Worm (Caenorhabditis elegans) whole organism, young adult: ENCODE data around the gene F56C9.8.

Experiments used
- C06A6.2 ChIP-seq: fragments of 200-800 bp; sonication (Bioruptor generic); conservative IDR thresholded peaks from 2 replicates; pipeline ENCODE4 v1.3.6; 2022; ENCODE audit warnings: missing genetic modification characterization, missing compliant biosample characterization
- C17E4.6 ChIP-seq: fragments of 200-800 bp; sonication (Bioruptor generic); IDR thresholded peaks from 2 replicates; pipeline ENCODE4 v1.3.6; 2022; ENCODE audit warnings: missing genetic modification reagents, missing genetic modification characterization, missing compliant biosample characterization
- F33H1.4 ChIP-seq: fragments of 200-800 bp; sonication (Bioruptor generic); IDR thresholded peaks from 2 replicates; pipeline ENCODE4 v1.3.6; 2022; ENCODE audit warnings: missing genetic modification reagents, missing genetic modification characterization, missing compliant biosample characterization
- F52B5.7 ChIP-seq: sonication (generic microtip); optimal IDR thresholded peaks from 2 replicates; lab custom pipeline; 2016; ENCODE audit warnings: mild to moderate bottlenecking, missing genetic modification characterization, missing compliant biosample characterization
- K11D2.4 ChIP-seq: fragments of 200-800 bp; sonication (Bioruptor generic); IDR thresholded peaks from 2 replicates; pipeline ENCODE4 v1.3.6; 2022; ENCODE audit warnings: missing genetic modification reagents, missing genetic modification characterization, missing compliant biosample characterization
- K12H6.12 ChIP-seq: fragments of 200-800 bp; sonication (Bioruptor generic); optimal IDR thresholded peaks from 2 replicates; lab custom pipeline; 2018; ENCODE audit warnings: mild to moderate bottlenecking, missing genetic modification characterization, missing compliant biosample characterization
- Y67H2A.10 ChIP-seq: fragments of 200-800 bp; sonication (Bioruptor generic); conservative IDR thresholded peaks from 2 replicates; pipeline ENCODE4 v1.3.6; 2022; ENCODE audit warnings: missing genetic modification reagents, missing genetic modification characterization, missing compliant biosample characterization
- Y95B8A.8 ChIP-seq: fragments of 200-800 bp; sonication (Bioruptor generic); IDR thresholded peaks from 2 replicates; pipeline ENCODE4 v1.3.6; 2022; ENCODE audit warnings: missing genetic modification reagents, missing genetic modification characterization, missing compliant biosample characterization
- ZK185.1 ChIP-seq: sonication (generic microtip); optimal IDR thresholded peaks from 2 replicates; lab custom pipeline; 2016; ENCODE audit warnings: mild to moderate bottlenecking, missing genetic modification characterization, missing compliant biosample characterization; ENCODE audit not compliant: poor library complexity, severe bottlenecking
- ama-1 ChIP-seq, 3 experiments: fragments of 150-350 bp in 1 of 3; sonication (generic microtip) in 2 of 3; optimal IDR thresholded peaks; 2 replicates each; lab custom pipeline; 2014 to 2018; ENCODE audit warnings: missing biosample characterization in 2 of 3, missing genetic modification characterization in 2 of 3, missing genetic modification reagents in 2 of 3
- attf-6 ChIP-seq: fragments of 200-800 bp; sonication (Bioruptor generic); IDR thresholded peaks from 2 replicates; pipeline ENCODE4 v1.3.6; 2022; ENCODE audit warnings: missing genetic modification reagents, missing genetic modification characterization, missing compliant biosample characterization
- ceh-27 ChIP-seq: fragments of 200-800 bp; sonication (Bioruptor generic); optimal IDR thresholded peaks from 2 replicates; lab custom pipeline; 2018; ENCODE audit warnings: mild to moderate bottlenecking, missing genetic modification characterization, moderate library complexity, missing compliant biosample characterization
- egl-44 ChIP-seq: fragments of 200-800 bp; sonication (Bioruptor generic); IDR thresholded peaks from 2 replicates; pipeline ENCODE4 v1.3.6; 2022; ENCODE audit warnings: missing genetic modification reagents, missing genetic modification characterization, missing compliant biosample characterization
- ekl-4 ChIP-seq: fragments of 200-800 bp; sonication (Bioruptor generic); IDR thresholded peaks from 2 replicates; pipeline ENCODE4 v1.3.6; 2022; ENCODE audit warnings: missing genetic modification reagents, missing genetic modification characterization, missing compliant biosample characterization
- ets-4 ChIP-seq: fragments of 200-800 bp; sonication (Bioruptor generic); optimal IDR thresholded peaks from 2 replicates; lab custom pipeline; 2018; ENCODE audit warnings: mild to moderate bottlenecking, missing genetic modification characterization, missing compliant biosample characterization
- fkh-3 ChIP-seq: sonication (generic microtip); optimal IDR thresholded peaks from 2 replicates; lab custom pipeline; 2016; ENCODE audit warnings: mild to moderate bottlenecking, missing genetic modification characterization, missing compliant biosample characterization
- him-1 ChIP-seq: sonication (generic microtip); optimal IDR thresholded peaks from 2 replicates; lab custom pipeline; 2016; ENCODE audit warnings: missing genotype, missing genetic modification reagents, missing genetic modification characterization, missing compliant biosample characterization
- hlh-12 ChIP-seq: sonication (generic microtip); optimal IDR thresholded peaks from 2 replicates; lab custom pipeline; 2016; ENCODE audit warnings: missing genetic modification characterization, missing compliant biosample characterization
- hmg-20 ChIP-seq: fragments of 200-800 bp; sonication (Bioruptor generic); IDR thresholded peaks from 2 replicates; pipeline ENCODE4 v1.3.6; 2022; ENCODE audit warnings: missing genetic modification reagents, missing genetic modification characterization, missing compliant biosample characterization
- let-607 ChIP-seq, 2 experiments: fragments of 200-800 bp in 1 of 2; sonication (Bioruptor generic) in 1 of 2; sonication (generic microtip) in 1 of 2; optimal IDR thresholded peaks; 2 replicates each; lab custom pipeline; 2016 to 2018; ENCODE audit warnings: mild to moderate bottlenecking in 2 of 2, missing compliant biosample characterization in 2 of 2, missing genetic modification characterization in 2 of 2, moderate library complexity in 2 of 2, missing genotype in 1 of 2
- lin-26 ChIP-seq: fragments of 200-800 bp; sonication (Bioruptor generic); IDR thresholded peaks from 2 replicates; pipeline ENCODE4 v1.3.6; 2022; ENCODE audit warnings: missing genetic modification reagents, missing genetic modification characterization, missing compliant biosample characterization
- lin-35 ChIP-seq, 3 experiments: fragments of 150-350 bp in 2 of 3; sonication (generic microtip) in 1 of 3; optimal IDR thresholded peaks; 2 replicates each; lab custom pipeline; 2014 to 2018; ENCODE audit warnings: missing biosample characterization in 3 of 3, missing genetic modification characterization in 3 of 3, missing genetic modification reagents in 3 of 3
- lin-40 ChIP-seq: sonication (generic microtip); optimal IDR thresholded peaks from 2 replicates; lab custom pipeline; 2016; ENCODE audit warnings: missing genetic modification characterization, mild to moderate bottlenecking, missing compliant biosample characterization, missing genotype, missing genetic modification reagents
- lsy-27 ChIP-seq: sonication (generic microtip); optimal IDR thresholded peaks from 2 replicates; lab custom pipeline; 2017; ENCODE audit warnings: missing genetic modification characterization, mild to moderate bottlenecking, missing compliant biosample characterization, antibody characterized with exemption, missing genotype, borderline replicate concordance; ENCODE audit not compliant: insufficient read depth
- mcd-1 ChIP-seq: fragments of 200-800 bp; sonication (Bioruptor generic); IDR thresholded peaks from 2 replicates; pipeline ENCODE4 v1.3.6; 2022; ENCODE audit warnings: missing genetic modification reagents, missing genetic modification characterization, missing compliant biosample characterization
- nfyb-1 ChIP-seq: fragments of 200-800 bp; sonication (Bioruptor generic); IDR thresholded peaks from 2 replicates; pipeline ENCODE4 v1.3.6; 2022; ENCODE audit warnings: missing genetic modification reagents, missing genetic modification characterization, missing compliant biosample characterization
- pbrm-1 ChIP-seq: fragments of 200-800 bp; sonication (Bioruptor generic); IDR thresholded peaks from 2 replicates; pipeline ENCODE4 v1.3.6; 2022; ENCODE audit warnings: missing genetic modification reagents, missing genetic modification characterization, missing compliant biosample characterization
- snpc-1.3 ChIP-seq: sonication (generic microtip); optimal IDR thresholded peaks from 2 replicates; lab custom pipeline; 2017; ENCODE audit warnings: missing genetic modification characterization, mild to moderate bottlenecking, missing compliant biosample characterization, antibody characterized with exemption, moderate library complexity, missing genotype, missing genetic modification reagents; ENCODE audit not compliant: insufficient read depth
- sptf-2 ChIP-seq: fragments of 200-800 bp; sonication (Bioruptor generic); optimal IDR thresholded peaks from 2 replicates; lab custom pipeline; 2018; ENCODE audit warnings: mild to moderate bottlenecking, missing genetic modification characterization, missing compliant biosample characterization
- zfh-2 ChIP-seq: fragments of 200-800 bp; sonication (Bioruptor generic); conservative IDR thresholded peaks from 2 replicates; pipeline ENCODE4 v1.3.6; 2022; ENCODE audit warnings: missing genetic modification reagents, missing genetic modification characterization, missing compliant biosample characterization
- ztf-26 ChIP-seq: sonication (generic microtip); optimal IDR thresholded peaks from 2 replicates; lab custom pipeline; 2017; ENCODE audit warnings: missing genetic modification characterization, missing compliant biosample characterization
- ztf-3 ChIP-seq: fragments of 200-800 bp; sonication (Bioruptor generic); optimal IDR thresholded peaks from 2 replicates; lab custom pipeline; 2018; ENCODE audit warnings: mild to moderate bottlenecking, missing genetic modification characterization, missing compliant biosample characterization

F56C9.8 gene

ce11 chrIII:7308600-7309109, 10.7 kb downstream of the F56C9.8 start, which contains the start of gene acbp-4 (continued):
- TF ChIP-seq lin-26: 0 out of 2 replicates have a peak, but pooled peaks have one; percentile 35

ce11 chrIII:7305649-7305977, 13.7 kb downstream of the F56C9.8 start:
- TF ChIP-seq F33H1.4 (GFP tag; lab: Robert Waterston, UW) (no peak), ekl-4 (GFP tag; lab: Robert Waterston, UW) (no peak), snpc-1.3 (tag; lab: Kevin White, UChicago) (no peak), F52B5.7 (tag; lab: Kevin White, UChicago) (no peak), C17E4.6 (GFP tag; lab: Robert Waterston, UW) (no peak), egl-44 (GFP tag; lab: Robert Waterston, UW) (no peak), let-607 (tag; optimal IDR thresholded peaks at IDR 0.05; lab: Kevin White, UChicago) (no peak), ama-1 (optimal IDR thresholded peaks at IDR 0.05; lab: Kevin White, UChicago) (no peak), ama-1 (GFP tag; optimal IDR thresholded peaks at IDR 0.05; lab: Kevin White, UChicago) (no peak), mcd-1 (GFP tag; lab: Robert Waterston, UW) (no peak), Y67H2A.10 (GFP tag; lab: Robert Waterston, UW) (no peak), him-1 (tag; lab: Kevin White, UChicago) (no peak), K12H6.12 (tag; lab: Kevin White, UChicago) (no peak), hlh-12 (tag; lab: Kevin White, UChicago) (no peak), attf-6 (GFP tag; lab: Robert Waterston, UW) (no peak), ztf-3 (no peak), nfyb-1 (GFP tag; lab: Robert Waterston, UW) (no peak), ets-4 (GFP tag; lab: Kevin White, UChicago) (no peak), hmg-20 (no peak), sptf-2 (no peak), lin-40 (tag; lab: Kevin White, UChicago) (no peak)
- TF ChIP-seq, all 124 proteins: peak for 0

ce11 chrIII:7304961-7305648, 14.2 kb downstream of the F56C9.8 start:
- peak; percentile 74 for TF ChIP-seq ztf-26 (tag; lab: Kevin White, UChicago)
- TF ChIP-seq ekl-4 (GFP tag; lab: Robert Waterston, UW): no peak
- peak; percentile 47; the same call in 1 of the 2 replicates for TF ChIP-seq K11D2.4 (GFP tag; lab: Robert Waterston, UW)
- no peak for TF ChIP-seq zfh-2
- TF ChIP-seq lin-40 (tag; lab: Kevin White, UChicago): peak; percentile 14
- no peak for TF ChIP-seq lin-35 (GFP tag; optimal IDR thresholded peaks at IDR 0.05; lab: Kevin White, UChicago)
- no peak for TF ChIP-seq pbrm-1
- no peak for TF ChIP-seq C06A6.2 (GFP tag; lab: Robert Waterston, UW)
- no peak for TF ChIP-seq sptf-2
- no peak for TF ChIP-seq fkh-3 (tag; lab: Kevin White, UChicago)
- no peak for TF ChIP-seq lsy-27 (tag; lab: Kevin White, UChicago)

ce11 chrIII:7301668-7302067, 17.6 kb downstream of the F56C9.8 start:
- no peak for TF ChIP-seq ZK185.1
- no peak for TF ChIP-seq C17E4.6 (GFP tag; lab: Robert Waterston, UW)

ce11 chrIII:7300763-7301162, 18.5 kb downstream of the F56C9.8 start:
- TF ChIP-seq Y95B8A.8 (GFP tag; lab: Robert Waterston, UW) (no peak), ceh-27 (GFP tag; lab: Kevin White, UChicago) (peak; percentile 69)
